Fruit fly (Drosophila melanogaster): Measurements from ENCODE around the gene Mst77Y-4.
"Not testable (repeated sequence)": the region's sequence is repeated elsewhere in the genome, so short reads cannot be mapped to it uniquely, and the experiment has no call there.

The Mst77Y-4 gene

DNA sequence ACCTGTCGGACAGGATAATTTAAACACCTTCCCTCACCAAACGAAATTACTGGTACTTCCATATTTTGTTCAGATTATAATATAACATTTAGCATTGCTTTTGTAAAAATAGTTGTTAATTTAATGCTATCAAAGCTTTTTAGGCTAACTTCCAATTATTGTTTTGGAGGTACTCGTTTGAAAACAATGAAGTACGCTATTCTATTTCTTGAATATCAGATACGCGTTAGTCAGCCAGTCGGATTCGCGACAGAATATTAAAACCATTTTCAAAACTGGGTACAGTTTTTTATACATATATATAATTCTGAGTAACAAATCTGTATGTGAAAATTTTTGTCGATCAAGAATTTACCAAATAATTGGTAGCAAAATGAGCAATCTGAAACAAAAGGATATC, at the start of gene Mst77Y-4:
TSS of gene Mst77Y-4 (plus strand) at position 301 of the 400 bp plus-strand sequence.
- TF ChIP-seq CG8478, CTCF (optimal IDR thresholded peaks at IDR 0.05): not testable (repeated sequence)

DNA sequence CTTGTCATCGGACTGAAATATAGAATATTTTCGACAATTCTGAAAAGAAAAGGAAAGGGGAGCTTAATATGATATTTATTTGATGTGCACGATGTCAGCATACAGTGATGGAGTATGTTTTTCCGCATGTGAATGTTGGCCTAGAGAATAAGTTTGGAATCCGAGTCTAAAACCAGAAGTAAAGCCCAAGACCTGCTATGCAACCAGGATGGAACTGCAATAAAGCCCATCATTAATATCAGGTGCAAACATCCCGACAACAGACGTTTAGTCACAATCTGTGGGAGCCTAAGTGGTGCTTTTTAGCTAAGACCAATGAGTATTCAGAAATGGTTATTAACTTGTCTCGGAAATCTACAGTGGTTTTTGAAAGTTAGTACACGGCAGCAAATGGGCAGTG, 31.5 kb upstream of the Mst77Y-4 start, which contains the start of gene CG46192:
TSS of gene CG46192 (minus strand) at position 101 of the 400 bp plus-strand sequence.
- not testable (repeated sequence) for TF ChIP-seq CG8478, CTCF (optimal IDR thresholded peaks at IDR 0.05)

DNA sequence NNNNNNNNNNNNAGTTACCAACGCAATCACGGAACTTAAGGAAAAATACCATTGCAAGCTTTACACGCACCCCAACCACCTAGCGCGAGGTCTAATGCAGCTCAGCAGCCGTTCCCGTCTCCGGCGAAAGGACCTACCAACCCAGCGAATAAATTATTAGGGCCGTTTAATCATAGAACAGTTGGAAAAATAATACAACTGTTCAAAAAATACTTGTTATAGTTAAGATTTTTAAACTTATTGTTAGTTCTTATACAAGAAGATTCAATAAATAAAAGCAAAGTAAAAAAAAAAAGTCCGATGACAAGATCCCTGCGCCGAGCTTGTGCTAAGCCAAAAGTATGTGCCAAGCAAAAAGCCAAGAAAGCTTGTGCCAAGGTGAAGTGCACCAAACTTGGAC, 21.9 kb upstream of the Mst77Y-4 start, which contains the start of gene CG46193:
TSS of gene CG46193 (plus strand) at position 301 of the 400 bp plus-strand sequence.
- not testable (repeated sequence) for TF ChIP-seq CTCF, CG8478 (optimal IDR thresholded peaks at IDR 0.05)

DNA sequence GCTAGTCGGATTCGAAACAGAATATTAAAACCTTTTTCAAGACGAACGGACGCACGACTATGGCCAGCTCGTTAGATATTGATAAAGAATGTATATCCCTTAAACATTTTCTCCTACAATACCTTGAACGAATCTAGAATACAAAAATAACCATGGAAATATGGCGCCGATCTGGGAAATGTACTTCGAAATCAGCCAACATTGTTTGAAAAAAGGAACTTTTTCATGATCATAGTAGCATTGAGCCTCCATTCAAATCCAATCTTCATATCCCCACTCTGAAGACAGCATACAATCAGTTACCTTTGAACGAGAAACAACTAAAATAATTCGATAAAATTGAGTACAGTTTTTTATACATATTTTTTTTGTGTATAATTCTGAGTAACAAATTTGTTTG, 4.2 kb downstream of the Mst77Y-4 start, which contains the start of gene CG45764:
TSS of gene CG45764 (plus strand) at position 301 of the 400 bp plus-strand sequence.
- TF ChIP-seq CTCF, CG8478 (optimal IDR thresholded peaks at IDR 0.05): not testable (repeated sequence)

Data from S2 (cell line).